Worm (Caenorhabditis elegans) whole organism, late embryonic: ENCODE measurements around the gene degl-2.

ENCODE experiments used
- ceh-34 ChIP-seq: sonication (generic microtip); optimal IDR thresholded peaks from 2 replicates; lab custom pipeline; 2016; ENCODE audit warnings: mild to moderate bottlenecking, missing genetic modification characterization, missing compliant biosample characterization
- dmd-4 ChIP-seq: sonication (generic microtip); optimal IDR thresholded peaks from 2 replicates; lab custom pipeline; 2016; ENCODE audit warnings: borderline replicate concordance, missing genetic modification characterization, missing compliant biosample characterization

DNA sequence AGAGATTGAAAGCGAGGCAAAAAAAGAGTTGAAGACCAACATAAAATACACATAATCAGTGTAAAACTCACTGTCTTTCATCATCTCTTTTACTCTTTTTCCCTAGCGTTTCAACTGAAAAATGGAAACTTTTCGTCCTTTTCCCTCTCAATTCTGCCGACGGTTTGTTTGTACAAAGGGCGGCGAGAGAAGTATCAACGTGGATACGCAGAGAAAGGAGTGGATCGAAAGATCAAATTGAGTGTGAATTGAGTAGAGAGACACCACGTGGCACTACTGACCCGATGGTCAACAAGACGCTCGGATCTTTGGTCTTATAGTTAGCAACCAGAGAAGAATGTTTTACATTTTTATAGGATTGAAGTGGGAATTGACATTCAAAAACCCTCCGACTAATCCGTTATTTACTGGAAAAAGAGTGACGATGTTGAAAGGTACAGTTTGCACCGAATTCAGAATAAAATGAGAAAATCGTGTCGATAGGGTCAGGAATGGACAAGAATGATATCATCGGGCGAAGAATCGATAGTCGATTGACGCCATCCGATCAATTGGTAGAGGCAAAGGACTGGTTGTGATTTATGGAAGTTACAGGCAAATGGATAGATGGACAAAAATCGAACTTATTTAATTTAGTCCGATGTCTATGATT is 27.8 kb downstream of the degl-2 start:
- TF ChIP-seq dmd-4 (tag; lab: Kevin White, UChicago): no peak
- TF ChIP-seq ceh-34 (tag; lab: Kevin White, UChicago): peak; percentile 18
